Fruit fly (Drosophila melanogaster): ENCODE results near the gene Acer.

DNA sequence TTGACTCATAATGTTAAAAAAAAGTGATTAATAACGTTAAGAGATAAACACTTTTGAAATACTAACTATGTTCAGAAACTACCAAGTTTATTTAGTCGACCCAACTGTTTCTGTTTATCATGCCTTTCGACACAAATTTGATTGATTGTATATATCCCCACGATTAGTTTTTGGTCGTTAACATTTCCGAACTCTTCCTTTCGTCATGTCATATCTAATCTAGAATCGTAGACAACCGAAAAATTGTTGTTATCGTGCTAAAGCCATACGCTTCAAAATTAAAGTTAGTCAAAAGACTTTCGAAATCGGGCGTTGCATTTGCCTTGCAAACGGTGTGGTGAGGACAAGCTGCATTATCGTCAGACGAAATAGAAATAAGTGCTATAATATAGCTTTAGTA is 8.5 kb downstream of the Acer start:
- TF ChIP-seq ttk (optimal IDR thresholded peaks at IDR 0.05) (no peak), psq (optimal IDR thresholded peaks at IDR 0.05) (no peak)

All from Kc167 (cell line).